Worm (Caenorhabditis elegans) whole organism, L1 larva: Measurements from ENCODE around the gene stc-1.

Source experiments
- C04F5.9 ChIP-seq: sonication (generic microtip); optimal IDR thresholded peaks from 2 replicates; lab custom pipeline; 2016; ENCODE audit warnings: missing genetic modification characterization, missing compliant biosample characterization
- C16A3.4 ChIP-seq: fragments of 150-350 bp; optimal IDR thresholded peaks from 2 replicates; lab custom pipeline; 2014; ENCODE audit warnings: missing biosample characterization, missing genetic modification characterization
- F16B12.6 ChIP-seq: fragments of 150-350 bp; optimal IDR thresholded peaks from 2 replicates; lab custom pipeline; 2014; ENCODE audit warnings: missing biosample characterization, missing genetic modification characterization
- ceh-63 ChIP-seq: fragments of 200-800 bp; sonication (Bioruptor generic); optimal IDR thresholded peaks from 2 replicates; lab custom pipeline; 2018; ENCODE audit warnings: mild to moderate bottlenecking, missing genetic modification characterization, missing compliant biosample characterization
- ceh-82 ChIP-seq, 3 experiments: fragments of 150-350 bp in 1 of 3; sonication (generic microtip) in 2 of 3; optimal IDR thresholded peaks; 2 replicates each; lab custom pipeline; 2014 to 2017; ENCODE audit warnings: missing biosample characterization in 3 of 3, missing genetic modification characterization in 3 of 3
- dpl-1 ChIP-seq, 3 experiments: fragments of 150-350 bp in 2 of 3; sonication (generic microtip) in 1 of 3; optimal IDR thresholded peaks; 2 replicates each; lab custom pipeline; 2014 to 2017; ENCODE audit warnings: missing biosample characterization in 3 of 3, missing genetic modification characterization in 3 of 3, missing genetic modification reagents in 3 of 3
- efl-1 ChIP-seq, 4 experiments: fragments of 150-350 bp; optimal IDR thresholded peaks in 3 of 4; peaks in 1 of 4; 1 replicate in 1 of 4; 2 replicates in 3 of 4; lab custom pipeline; 2014; ENCODE audit warnings: missing biosample characterization in 2 of 4, missing genetic modification characterization in 2 of 4, missing genetic modification reagents in 2 of 4
- egl-13 ChIP-seq: sonication (generic microtip); optimal IDR thresholded peaks from 2 replicates; lab custom pipeline; 2016; ENCODE audit warnings: missing genotype, missing genetic modification reagents, missing genetic modification characterization, missing compliant biosample characterization
- egl-27 ChIP-seq, 2 experiments: fragments of 150-350 bp in 1 of 2; sonication (generic microtip); optimal IDR thresholded peaks; 3 replicates each; lab custom pipeline; 2017 to 2018; ENCODE audit warnings: missing biosample characterization in 2 of 2, missing genetic modification characterization in 2 of 2, missing genetic modification reagents in 2 of 2
- elt-3 ChIP-seq, 6 experiments: fragments of 150-350 bp in 1 of 6; sonication (generic microtip); optimal IDR thresholded peaks; 2 replicates each; lab custom pipeline; 2017 to 2018; ENCODE audit warnings: missing biosample characterization in 6 of 6, missing genetic modification characterization in 6 of 6, inconsistent platforms in 1 of 6
- ets-5 ChIP-seq: fragments of 200-800 bp; sonication (Bioruptor generic); IDR thresholded peaks from 2 replicates; pipeline ENCODE4 v1.3.6; 2022; ENCODE audit warnings: missing genetic modification characterization, missing compliant biosample characterization
- fkh-10 ChIP-seq: sonication (generic microtip); optimal IDR thresholded peaks from 2 replicates; lab custom pipeline; 2017; ENCODE audit warnings: missing biosample characterization, missing genetic modification reagents, missing genetic modification characterization
- fkh-4 ChIP-seq: sonication (generic microtip); optimal IDR thresholded peaks from 2 replicates; lab custom pipeline; 2016; ENCODE audit warnings: missing compliant biosample characterization, missing genetic modification characterization, borderline replicate concordance
- fkh-8 ChIP-seq: sonication (generic microtip); optimal IDR thresholded peaks from 2 replicates; lab custom pipeline; 2016; ENCODE audit warnings: mild to moderate bottlenecking, missing genetic modification characterization, missing compliant biosample characterization
- fos-1 ChIP-seq: fragments of 150-350 bp; optimal IDR thresholded peaks from 2 replicates; lab custom pipeline; 2014; ENCODE audit warnings: missing biosample characterization, missing genetic modification characterization
- hlh-17 ChIP-seq: fragments of 200-800 bp; sonication (Bioruptor generic); optimal IDR thresholded peaks from 2 replicates; lab custom pipeline; 2018; ENCODE audit warnings: missing genetic modification characterization, mild to moderate bottlenecking, missing compliant biosample characterization, moderate library complexity, borderline replicate concordance
- hlh-4 ChIP-seq: sonication (generic microtip); optimal IDR thresholded peaks from 2 replicates; lab custom pipeline; 2016; ENCODE audit warnings: mild to moderate bottlenecking, missing genetic modification characterization, missing compliant biosample characterization
- hpl-2 ChIP-seq: fragments of 150-350 bp; optimal IDR thresholded peaks from 2 replicates; lab custom pipeline; 2014; ENCODE audit warnings: missing biosample characterization, missing genetic modification reagents, missing genetic modification characterization
- irx-1 ChIP-seq: sonication (generic microtip); optimal IDR thresholded peaks from 2 replicates; lab custom pipeline; 2016; ENCODE audit warnings: missing genetic modification characterization, missing compliant biosample characterization
- jun-1 ChIP-seq: fragments of 150-350 bp; optimal IDR thresholded peaks from 2 replicates; lab custom pipeline; 2014; ENCODE audit warnings: missing biosample characterization, missing genetic modification reagents, missing genetic modification characterization
- lin-13 ChIP-seq: fragments of 150-350 bp; optimal IDR thresholded peaks from 2 replicates; lab custom pipeline; 2014; ENCODE audit warnings: missing biosample characterization, missing genetic modification reagents, missing genetic modification characterization
- lin-14 ChIP-seq: fragments of 200-800 bp; sonication (Bioruptor generic); optimal IDR thresholded peaks from 2 replicates; lab custom pipeline; 2018; ENCODE audit warnings: mild to moderate bottlenecking, missing genetic modification characterization, moderate library complexity, missing compliant biosample characterization
- lin-15B ChIP-seq: fragments of 150-350 bp; sonication (generic microtip); optimal IDR thresholded peaks from 3 replicates; lab custom pipeline; 2014; ENCODE audit warnings: missing biosample characterization, missing genetic modification characterization
- lin-35 ChIP-seq, 2 experiments: fragments of 150-350 bp; optimal IDR thresholded peaks; 2 replicates each; lab custom pipeline; 2014; ENCODE audit warnings: missing biosample characterization in 2 of 2, missing genetic modification characterization in 2 of 2, missing genetic modification reagents in 2 of 2
- lin-39 ChIP-seq: fragments of 150-350 bp; optimal IDR thresholded peaks from 2 replicates; lab custom pipeline; 2014; ENCODE audit warnings: missing biosample characterization, missing genetic modification reagents, missing genetic modification characterization
- mab-9 ChIP-seq: fragments of 200-800 bp; sonication (Bioruptor generic); IDR thresholded peaks from 2 replicates; pipeline ENCODE4 v1.3.6; 2022; ENCODE audit warnings: missing genetic modification reagents, missing genetic modification characterization, missing compliant biosample characterization
- nhr-12 ChIP-seq: sonication (generic microtip); optimal IDR thresholded peaks from 2 replicates; lab custom pipeline; 2017; ENCODE audit warnings: missing biosample characterization, missing genetic modification characterization
- nhr-237 ChIP-seq: fragments of 150-350 bp; optimal IDR thresholded peaks from 2 replicates; lab custom pipeline; 2014; ENCODE audit warnings: missing biosample characterization, missing genetic modification characterization
- nhr-47 ChIP-seq: sonication (generic microtip); optimal IDR thresholded peaks from 2 replicates; lab custom pipeline; 2016; ENCODE audit warnings: mild to moderate bottlenecking, missing genetic modification characterization, moderate library complexity, missing compliant biosample characterization
- nhr-76 ChIP-seq: sonication (generic microtip); optimal IDR thresholded peaks from 2 replicates; lab custom pipeline; 2017; ENCODE audit warnings: missing biosample characterization, missing genetic modification characterization
- nhr-85 ChIP-seq: sonication (generic microtip); peaks from one replicate; lab custom pipeline; 2016; ENCODE audit warnings: missing genetic modification characterization, inconsistent platforms, missing compliant biosample characterization
- pag-3 ChIP-seq: sonication (generic microtip); optimal IDR thresholded peaks from 2 replicates; lab custom pipeline; 2017; ENCODE audit warnings: missing genetic modification characterization, mild to moderate bottlenecking, missing compliant biosample characterization, antibody characterized with exemption, borderline replicate concordance; ENCODE audit not compliant: insufficient read depth
- pax-3 ChIP-seq: fragments of 200-800 bp; sonication (Bioruptor generic); optimal IDR thresholded peaks from 2 replicates; lab custom pipeline; 2018; ENCODE audit warnings: mild to moderate bottlenecking, missing genetic modification characterization, moderate library complexity, missing compliant biosample characterization
- pqm-1 ChIP-seq: sonication (generic microtip); optimal IDR thresholded peaks from 3 replicates; lab custom pipeline; 2017; ENCODE audit warnings: missing biosample characterization, missing genetic modification characterization
- snpc-4 ChIP-seq: fragments of 150-350 bp; optimal IDR thresholded peaks from 2 replicates; lab custom pipeline; 2014; ENCODE audit warnings: missing biosample characterization, missing genetic modification characterization
- snu-23 ChIP-seq: sonication (generic microtip); optimal IDR thresholded peaks from 2 replicates; lab custom pipeline; 2016; ENCODE audit warnings: missing genetic modification characterization, missing compliant biosample characterization
- sox-4 ChIP-seq: sonication (generic microtip); optimal IDR thresholded peaks from 2 replicates; lab custom pipeline; 2016; ENCODE audit warnings: missing genetic modification characterization, missing compliant biosample characterization
- sptf-1 ChIP-seq: fragments of 150-350 bp; optimal IDR thresholded peaks from 2 replicates; lab custom pipeline; 2014; ENCODE audit warnings: missing biosample characterization, missing genetic modification characterization
- sup-37 ChIP-seq: fragments of 200-800 bp; sonication (Bioruptor generic); optimal IDR thresholded peaks from 2 replicates; lab custom pipeline; 2018; ENCODE audit warnings: mild to moderate bottlenecking, missing genetic modification characterization, missing compliant biosample characterization
- swsn-7 ChIP-seq: sonication (generic microtip); optimal IDR thresholded peaks from 2 replicates; lab custom pipeline; 2016; ENCODE audit warnings: missing genetic modification characterization, missing compliant biosample characterization
- tlp-1 ChIP-seq: fragments of 150-350 bp; optimal IDR thresholded peaks from 2 replicates; lab custom pipeline; 2014; ENCODE audit warnings: missing biosample characterization, missing genetic modification characterization
- unc-30 ChIP-seq: sonication (generic microtip); optimal IDR thresholded peaks from 2 replicates; lab custom pipeline; 2017; ENCODE audit warnings: missing biosample characterization, missing genetic modification characterization
- unc-86 ChIP-seq: sonication (generic microtip); optimal IDR thresholded peaks from 2 replicates; lab custom pipeline; 2016; ENCODE audit warnings: missing genetic modification characterization, missing compliant biosample characterization
- unc-98 ChIP-seq: fragments of 200-800 bp; sonication (Bioruptor generic); IDR thresholded peaks from 2 replicates; pipeline ENCODE4 v1.3.6; 2022; ENCODE audit warnings: missing genetic modification characterization, missing compliant biosample characterization
- vab-15 ChIP-seq: sonication (generic microtip); optimal IDR thresholded peaks from 2 replicates; lab custom pipeline; 2017; ENCODE audit warnings: missing genotype, mild to moderate bottlenecking, missing genetic modification characterization, missing compliant biosample characterization
- xbp-1 ChIP-seq: sonication (generic microtip); optimal IDR thresholded peaks from 2 replicates; lab custom pipeline; 2016; ENCODE audit warnings: missing genetic modification characterization, missing compliant biosample characterization
- zag-1 ChIP-seq: fragments of 150-350 bp; optimal IDR thresholded peaks from 2 replicates; lab custom pipeline; 2014; ENCODE audit warnings: missing biosample characterization, missing genetic modification characterization

Gene stc-1

DNA sequence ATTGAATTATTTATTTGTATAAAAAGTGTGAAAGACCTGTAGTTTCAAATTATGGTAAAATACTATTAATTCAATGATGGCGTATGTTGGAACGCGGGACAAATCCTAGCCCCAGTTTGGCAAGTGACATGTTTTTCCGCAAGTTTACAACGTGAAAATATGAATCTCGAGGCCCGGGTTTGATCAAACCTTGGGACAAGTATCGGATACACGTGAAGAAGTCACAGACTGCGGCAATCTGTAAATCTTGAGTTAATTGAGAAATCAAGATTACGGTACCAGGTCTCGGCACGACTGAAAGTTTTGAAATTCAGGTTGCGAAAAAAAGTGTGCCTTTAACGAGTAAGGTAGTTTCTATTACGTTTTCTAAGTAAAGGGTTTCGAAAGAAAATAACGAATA, 17.1 kb upstream of the stc-1 start:
- TF ChIP-seq pqm-1 (tag; lab: Kevin White, UChicago), result no peak
- TF ChIP-seq zag-1 (tag; lab: Kevin White, UChicago), result no peak
- TF ChIP-seq tlp-1 (tag; lab: Kevin White, UChicago), result no peak
- no peak for TF ChIP-seq egl-13
- TF ChIP-seq fkh-4 (tag; lab: Kevin White, UChicago), result no peak
- TF ChIP-seq xbp-1, result no peak
- TF ChIP-seq jun-1 (tag; lab: Kevin White, UChicago), result no peak
- no peak for TF ChIP-seq hlh-4
- TF ChIP-seq swsn-7 (tag; lab: Kevin White, UChicago), result no peak
- no peak for TF ChIP-seq hpl-2
- TF ChIP-seq lin-14 (GFP tag; lab: Kevin White, UChicago), result no peak
- no peak for TF ChIP-seq irx-1 (tag; lab: Kevin White, UChicago)
- no peak for TF ChIP-seq pax-3
- TF ChIP-seq hlh-17 (GFP tag; lab: Kevin White, UChicago), result no peak
- TF ChIP-seq lin-15B (tag; lab: Kevin White, UChicago), result no peak
- no peak for TF ChIP-seq snu-23
- TF ChIP-seq nhr-85 (tag; lab: Kevin White, UChicago), result no peak

ce11 chrII:8581700-8582099, 15.8 kb upstream of the stc-1 start, which contains the start of gene arl-1:
arl-1 (plus strand) TSS chrII:8582000.
- TF ChIP-seq unc-86 (no peak), nhr-237 (tag; lab: Kevin White, UChicago) (no peak), vab-15 (tag; lab: Kevin White, UChicago) (no peak), egl-27 (tag; optimal IDR thresholded peaks at IDR 0.05; lab: Kevin White, UChicago) (no peak), lin-13 (no peak), mab-9 (GFP tag; lab: Robert Waterston, UW) (no peak), nhr-85 (tag; lab: Kevin White, UChicago) (no peak), fkh-8 (tag; lab: Kevin White, UChicago) (no peak), lin-39 (tag; lab: Kevin White, UChicago) (no peak), pag-3 (tag; lab: Kevin White, UChicago) (no peak), dpl-1 (GFP tag; optimal IDR thresholded peaks at IDR 0.05; lab: Kevin White, UChicago) (no peak), nhr-12 (tag; lab: Kevin White, UChicago) (no peak), ets-5 (GFP tag; lab: Robert Waterston, UW) (no peak), snpc-4 (tag; lab: Kevin White, UChicago) (no peak), unc-30 (tag; lab: Kevin White, UChicago) (no peak), unc-98 (GFP tag; lab: Robert Waterston, UW) (no peak), ceh-63 (GFP tag; lab: Kevin White, UChicago) (no peak), nhr-47 (tag; lab: Kevin White, UChicago) (no peak), C04F5.9 (tag; lab: Kevin White, UChicago) (no peak)
- TF ChIP-seq, all 84 proteins: peak for 0

DNA sequence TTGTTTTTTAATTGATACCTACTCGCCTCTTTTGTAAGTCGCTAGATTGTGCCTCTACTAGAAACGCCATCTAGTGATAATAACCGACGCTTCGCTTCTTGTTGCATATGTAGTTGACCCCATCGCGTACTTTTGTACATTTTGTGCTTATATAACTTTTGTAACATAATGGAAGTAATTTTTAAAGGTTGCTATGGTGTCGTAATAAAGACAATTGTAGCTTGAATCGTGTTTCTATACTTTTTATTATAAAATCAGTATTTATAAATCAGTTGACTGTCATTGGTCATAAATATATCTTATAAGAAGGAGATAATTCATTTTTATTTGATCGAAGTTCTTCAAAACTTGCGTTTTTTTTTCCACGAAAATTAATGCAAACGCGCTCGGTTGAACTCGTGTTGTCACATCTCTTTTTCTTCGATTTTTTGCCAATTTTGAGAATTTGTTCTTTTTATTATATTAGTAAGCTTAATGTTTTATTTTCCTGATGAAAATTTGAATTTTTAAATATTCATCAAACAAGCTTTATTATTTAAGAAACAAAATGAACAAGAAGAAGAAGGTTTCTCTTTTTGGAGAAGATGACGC, 11.7 kb upstream of the stc-1 start, which contains the start of gene F54C9.9:
TSS of gene F54C9.9 (plus strand) at position 541 of the 591 bp plus-strand sequence.
- TF ChIP-seq sox-4 (tag; lab: Kevin White, UChicago) (no peak), elt-3 (tag; optimal IDR thresholded peaks at IDR 0.05; lab: Kevin White, UChicago) (no peak), ceh-82 (tag; optimal IDR thresholded peaks at IDR 0.05; lab: Kevin White, UChicago) (no peak), egl-27 (tag; optimal IDR thresholded peaks at IDR 0.05; lab: Kevin White, UChicago) (no peak), lin-35 (GFP tag; optimal IDR thresholded peaks at IDR 0.05; lab: Kevin White, UChicago) (peak; percentile 5 to 64), pax-3 (no peak), fos-1 (tag; lab: Kevin White, UChicago) (no peak), hlh-4 (no peak), lin-14 (GFP tag; lab: Kevin White, UChicago) (peak; percentile 30), zag-1 (tag; lab: Kevin White, UChicago) (no peak), sup-37 (GFP tag; lab: Kevin White, UChicago) (no peak), fkh-4 (tag; lab: Kevin White, UChicago) (no peak), lin-13 (no peak), dpl-1 (GFP tag; optimal IDR thresholded peaks at IDR 0.05; lab: Kevin White, UChicago) (peak; percentile 21 to 44 (median 26)), ceh-63 (GFP tag; lab: Kevin White, UChicago) (no peak), fkh-10 (GFP tag; lab: Kevin White, UChicago) (no peak), irx-1 (tag; lab: Kevin White, UChicago) (no peak), nhr-12 (tag; lab: Kevin White, UChicago) (no peak), sptf-1 (tag; lab: Kevin White, UChicago) (no peak), fkh-8 (tag; lab: Kevin White, UChicago) (no peak), nhr-76 (no peak), efl-1 (optimal IDR thresholded peaks at IDR 0.05; lab: Kevin White, UChicago) (peak; percentile 7 to 32), efl-1 (GFP tag; optimal IDR thresholded peaks at IDR 0.05 in 1 of 2; lab: Kevin White, UChicago) (peak; percentile 29 to 87), snu-23 (peak; percentile 10), C16A3.4 (peak; percentile 33), F16B12.6 (tag; lab: Kevin White, UChicago) (peak; percentile 1)
